Fruit fly (Drosophila melanogaster) whole organism, embryonic: Measurements from ENCODE around the gene fry.

Source experiments
- Awh ChIP-seq: fragments of 200-800 bp; sonication (Bioruptor generic); IDR thresholded peaks from 2 replicates; pipeline ENCODE4, ENCODE4 v1.3.6; 2022; ENCODE audit warnings: missing biosample characterization, missing genetic modification characterization
- CG12219 ChIP-seq: fragments of 200-800 bp; sonication (Bioruptor generic); optimal IDR thresholded peaks from 3 replicates; lab custom pipeline; 2018; ENCODE audit warnings: missing biosample characterization, mild to moderate bottlenecking, missing genetic modification characterization
- CG13287 ChIP-seq: fragments of 200-800 bp; sonication (Bioruptor generic); IDR thresholded peaks from 2 replicates; pipeline ENCODE4 v1.3.6; 2022; ENCODE audit warnings: missing biosample characterization, missing genetic modification characterization; ENCODE audit not compliant: partially characterized antibody
- CG15011 ChIP-seq: fragments of 200-800 bp; sonication (Bioruptor generic); optimal IDR thresholded peaks from 3 replicates; lab custom pipeline; 2018; ENCODE audit warnings: missing biosample characterization, mild to moderate bottlenecking, missing genetic modification characterization
- CG1529 ChIP-seq: fragments of 200-800 bp; sonication (Bioruptor generic); optimal IDR thresholded peaks from 3 replicates; lab custom pipeline; 2018; ENCODE audit warnings: missing biosample characterization, missing genetic modification characterization
- CG16815 ChIP-seq: fragments of 200-800 bp; sonication (Bioruptor generic); optimal IDR thresholded peaks from 3 replicates; lab custom pipeline; 2017; ENCODE audit warnings: missing biosample characterization, mild to moderate bottlenecking, missing genetic modification characterization
- CG17385 ChIP-seq: fragments of 200-800 bp; sonication (Bioruptor generic); optimal IDR thresholded peaks from 3 replicates; lab custom pipeline; 2018; ENCODE audit warnings: missing biosample characterization, mild to moderate bottlenecking, missing genetic modification characterization
- CG18011 ChIP-seq: fragments of 200-800 bp; sonication (Bioruptor generic); optimal IDR thresholded peaks from 2 replicates; lab custom pipeline; 2017; ENCODE audit warnings: missing biosample characterization, missing genetic modification characterization, mild to moderate bottlenecking, moderate library complexity, missing genotype
- CG18764 ChIP-seq: fragments of 200-800 bp; sonication (Bioruptor generic); optimal IDR thresholded peaks from 3 replicates; lab custom pipeline; 2016; ENCODE audit warnings: missing biosample characterization, missing genetic modification characterization
- CG2116 ChIP-seq: fragments of 200-800 bp; sonication (Bioruptor generic); optimal IDR thresholded peaks from 3 replicates; lab custom pipeline; 2018; ENCODE audit warnings: missing biosample characterization, mild to moderate bottlenecking, missing genetic modification characterization
- CG2712 ChIP-seq: fragments of 200-800 bp; optimal IDR thresholded peaks from 3 replicates; lab custom pipeline; 2019; ENCODE audit warnings: missing biosample characterization, mild to moderate bottlenecking, missing genetic modification characterization, moderate library complexity
- CG30020 ChIP-seq: fragments of 200-800 bp; optimal IDR thresholded peaks from 2 replicates; lab custom pipeline; 2019; ENCODE audit warnings: missing biosample characterization, mild to moderate bottlenecking, missing genetic modification characterization, moderate library complexity
- CG3163 ChIP-seq: fragments of 200-800 bp; sonication (Bioruptor generic); optimal IDR thresholded peaks from 3 replicates; lab custom pipeline; 2016; ENCODE audit warnings: missing biosample characterization, missing genetic modification characterization
- CG32767 ChIP-seq: fragments of 200-800 bp; sonication (Bioruptor generic); IDR thresholded peaks from 2 replicates; pipeline ENCODE4 v1.3.6; 2022; ENCODE audit warnings: missing biosample characterization, missing genetic modification characterization
- CG32772 ChIP-seq: fragments of 200-800 bp; sonication (Bioruptor generic); IDR thresholded peaks from 2 replicates; pipeline ENCODE4 v1.3.6; 2022; ENCODE audit warnings: missing biosample characterization, missing genetic modification characterization
- CG4328 ChIP-seq: fragments of 200-800 bp; sonication (Bioruptor generic); optimal IDR thresholded peaks from 3 replicates; lab custom pipeline; 2017; ENCODE audit warnings: missing biosample characterization, missing genetic modification reagents, missing genetic modification characterization
- CG5180 ChIP-seq: fragments of 200-800 bp; sonication (Bioruptor generic); optimal IDR thresholded peaks from 3 replicates; lab custom pipeline; 2017; ENCODE audit warnings: missing biosample characterization, missing genetic modification characterization, mild to moderate bottlenecking, moderate library complexity, missing genetic modification reagents
- CG6683 ChIP-seq: fragments of 200-800 bp; sonication (Bioruptor generic); optimal IDR thresholded peaks from 2 replicates; lab custom pipeline; 2017; ENCODE audit warnings: missing biosample characterization, mild to moderate bottlenecking, missing genetic modification characterization, missing genetic modification reagents
- CG7357 ChIP-seq: fragments of 200-800 bp; sonication (Bioruptor generic); IDR thresholded peaks from 3 replicates; pipeline ENCODE4 v1.3.6; 2022; ENCODE audit warnings: missing biosample characterization, missing genetic modification characterization
- CG8290 ChIP-seq, 3 experiments: fragments of 200-800 bp; sonication (Bioruptor generic); optimal IDR thresholded peaks; 2 replicates each; lab custom pipeline; 2016 to 2019; ENCODE audit warnings: missing biosample characterization in 3 of 3, missing genetic modification characterization in 3 of 3, mild to moderate bottlenecking in 2 of 3, moderate library complexity in 1 of 3
- D19A ChIP-seq: fragments of 200-800 bp; optimal IDR thresholded peaks from 3 replicates; lab custom pipeline; 2019; ENCODE audit warnings: missing biosample characterization, mild to moderate bottlenecking, missing genetic modification characterization, moderate library complexity
- Ets65A ChIP-seq: fragments of 200-800 bp; sonication (Bioruptor generic); peaks from one replicate; lab custom pipeline; 2016; ENCODE audit warnings: missing biosample characterization, missing genetic modification characterization
- Fer2 ChIP-seq: fragments of 200-800 bp; sonication (Bioruptor generic); optimal IDR thresholded peaks from 2 replicates; lab custom pipeline; 2018; ENCODE audit warnings: missing biosample characterization, mild to moderate bottlenecking, missing genetic modification characterization, moderate library complexity
- Hr3 ChIP-seq: fragments of 200-800 bp; sonication (Bioruptor generic); optimal IDR thresholded peaks from 3 replicates; lab custom pipeline; 2016; ENCODE audit warnings: missing biosample characterization, missing genetic modification characterization
- Hsf ChIP-seq: fragments of 200-800 bp; sonication (Bioruptor generic); optimal IDR thresholded peaks from 3 replicates; lab custom pipeline; 2016; ENCODE audit warnings: missing biosample characterization, missing genetic modification characterization
- MESR4 ChIP-seq: fragments of 200-800 bp; sonication (Bioruptor generic); optimal IDR thresholded peaks from 2 replicates; lab custom pipeline; 2018; ENCODE audit warnings: missing biosample characterization, mild to moderate bottlenecking, missing genetic modification characterization, moderate library complexity
- Oaz ChIP-seq: fragments of 200-800 bp; sonication (Bioruptor generic); IDR thresholded peaks from 2 replicates; pipeline ENCODE4 v1.3.6; 2022; ENCODE audit warnings: missing biosample characterization, missing genetic modification characterization
- Scr ChIP-seq: fragments of 200-800 bp; sonication (Bioruptor generic); IDR thresholded peaks from 2 replicates; pipeline ENCODE4 v1.3.6; 2022; ENCODE audit warnings: missing biosample characterization, missing genetic modification characterization; ENCODE audit not compliant: partially characterized antibody
- TFAM ChIP-seq: fragments of 200-800 bp; sonication (Bioruptor generic); optimal IDR thresholded peaks from 2 replicates; lab custom pipeline; 2017; ENCODE audit warnings: missing biosample characterization, missing genetic modification characterization, inconsistent platforms
- ap ChIP-seq: fragments of 200-800 bp; sonication (Bioruptor generic); IDR thresholded peaks from 2 replicates; pipeline ENCODE4 v1.3.6; 2022; ENCODE audit warnings: missing biosample characterization, missing genetic modification characterization
- bcd ChIP-seq: fragments of 200-800 bp; sonication (Bioruptor generic); optimal IDR thresholded peaks from 2 replicates; lab custom pipeline; 2017; ENCODE audit warnings: missing biosample characterization, mild to moderate bottlenecking, missing genetic modification characterization
- caup ChIP-seq: fragments of 200-800 bp; sonication (Bioruptor generic); optimal IDR thresholded peaks from 3 replicates; lab custom pipeline; 2017; ENCODE audit warnings: missing biosample characterization, mild to moderate bottlenecking, missing genetic modification characterization, moderate library complexity; ENCODE audit not compliant: severe bottlenecking
- chm ChIP-seq: fragments of 200-800 bp; sonication (Bioruptor generic); IDR thresholded peaks from 2 replicates; pipeline ENCODE4 v1.3.6; 2022; ENCODE audit warnings: missing biosample characterization, missing genetic modification characterization
- croc ChIP-seq: fragments of 200-800 bp; sonication (Bioruptor generic); conservative IDR thresholded peaks from 3 replicates; pipeline ENCODE4 v1.3.6; 2022; ENCODE audit warnings: missing biosample characterization, missing genetic modification characterization
- da ChIP-seq: fragments of 200-800 bp; sonication (Bioruptor generic); optimal IDR thresholded peaks from 2 replicates; lab custom pipeline; 2016; ENCODE audit warnings: missing biosample characterization, missing genetic modification characterization
- disco-r ChIP-seq: fragments of 200-800 bp; sonication (Bioruptor generic); optimal IDR thresholded peaks from 2 replicates; lab custom pipeline; 2016; ENCODE audit warnings: missing biosample characterization, missing genetic modification characterization
- esg ChIP-seq: fragments of 200-800 bp; sonication (Bioruptor generic); conservative IDR thresholded peaks from 2 replicates; pipeline ENCODE4 v1.3.6; 2022; ENCODE audit warnings: missing biosample characterization, missing genetic modification characterization
- fd102C ChIP-seq: fragments of 200-800 bp; sonication (Bioruptor generic); optimal IDR thresholded peaks from 2 replicates; lab custom pipeline; 2018; ENCODE audit warnings: missing biosample characterization, mild to moderate bottlenecking, missing genetic modification characterization, moderate library complexity
- fru ChIP-seq: fragments of >200 bp; optimal IDR thresholded peaks from 2 replicates; lab custom pipeline; 2017
- hth ChIP-seq: fragments of >200 bp; optimal IDR thresholded peaks from 2 replicates; lab custom pipeline; 2017; ENCODE audit warnings: inconsistent platforms
- jigr1 ChIP-seq: fragments of 200-800 bp; sonication (Bioruptor generic); IDR thresholded peaks from 3 replicates; pipeline ENCODE4 v1.3.6; 2022; ENCODE audit warnings: missing biosample characterization, missing genetic modification characterization
- kni ChIP-seq: fragments of 200-800 bp; sonication (Bioruptor generic); optimal IDR thresholded peaks from 3 replicates; lab custom pipeline; 2017; ENCODE audit warnings: mild to moderate bottlenecking, missing biosample characterization, missing genetic modification reagents, missing genetic modification characterization
- knrl ChIP-seq: fragments of 200-800 bp; sonication (Bioruptor generic); IDR thresholded peaks from 3 replicates; pipeline ENCODE4 v1.3.6; 2022; ENCODE audit warnings: missing biosample characterization, missing genetic modification characterization; ENCODE audit not compliant: partially characterized antibody
- lilli ChIP-seq: fragments of 200-800 bp; sonication (Bioruptor generic); optimal IDR thresholded peaks from 3 replicates; lab custom pipeline; 2016; ENCODE audit warnings: missing biosample characterization, missing genetic modification characterization
- mam ChIP-seq: fragments of 200-800 bp; sonication (Bioruptor generic); optimal IDR thresholded peaks from 3 replicates; lab custom pipeline; 2016; ENCODE audit warnings: missing biosample characterization, missing genetic modification characterization
- onecut ChIP-seq: fragments of 200-800 bp; sonication (Bioruptor generic); IDR thresholded peaks from 2 replicates; pipeline ENCODE4 v1.3.6; 2022; ENCODE audit warnings: missing biosample characterization, missing genetic modification characterization
- sim ChIP-seq: fragments of 200-800 bp; sonication (Bioruptor generic); IDR thresholded peaks from 2 replicates; pipeline ENCODE4 v1.3.6; 2022; ENCODE audit warnings: missing biosample characterization, missing genetic modification characterization
- sr ChIP-seq: fragments of 200-800 bp; sonication (Bioruptor generic); IDR thresholded peaks from 3 replicates; pipeline ENCODE4 v1.3.6; 2022; ENCODE audit warnings: missing biosample characterization, missing genetic modification characterization
- trem ChIP-seq: fragments of 200-800 bp; optimal IDR thresholded peaks from 3 replicates; lab custom pipeline; 2019; ENCODE audit warnings: missing biosample characterization, mild to moderate bottlenecking, missing genetic modification characterization, moderate library complexity
- z ChIP-seq: fragments of 200-800 bp; sonication (Bioruptor generic); IDR thresholded peaks from 3 replicates; pipeline ENCODE4 v1.3.6; 2022; ENCODE audit warnings: missing biosample characterization, missing genetic modification characterization
- zf30C ChIP-seq: fragments of 200-800 bp; sonication (Bioruptor generic); optimal IDR thresholded peaks from 3 replicates; lab custom pipeline; 2018; ENCODE audit warnings: missing biosample characterization, mild to moderate bottlenecking, missing genetic modification characterization

fry gene

DNA sequence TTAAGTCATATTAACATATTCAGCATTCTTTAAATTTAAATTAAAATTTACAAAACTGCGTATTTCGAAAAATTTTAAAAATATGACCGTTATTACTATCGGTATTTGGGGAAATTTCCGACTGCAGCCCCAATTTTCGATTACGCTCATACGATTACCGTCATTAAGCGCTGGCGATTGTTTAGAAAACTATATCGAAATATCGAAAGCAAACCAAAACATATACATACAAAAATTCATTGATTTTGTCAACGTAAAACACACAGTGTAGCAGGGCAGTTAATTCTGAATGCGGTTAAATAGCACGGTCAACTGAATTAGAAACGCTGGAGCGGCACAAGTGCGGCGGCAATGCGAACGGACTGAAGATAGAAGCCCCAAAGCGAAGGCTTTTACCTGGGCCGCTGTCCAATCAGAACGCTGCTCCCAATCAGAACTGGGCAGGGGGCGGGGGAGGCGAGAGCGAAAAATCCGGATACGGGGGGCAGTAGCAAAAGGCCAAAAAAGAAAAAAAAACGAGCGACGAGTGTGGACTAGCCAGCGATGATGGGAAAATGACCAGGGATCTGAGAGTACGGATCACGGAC, 25.4 kb upstream of the fry start, which contains the start of gene CG16711 (continued):
- TF ChIP-seq CG6683 (GFP tag; lab: Kevin White, UChicago) (no peak), CG32767 (peak; percentile 87), knrl (GFP tag; lab: Robert Waterston, UW) (peak; percentile 90), da (no peak), onecut (peak; percentile 95), CG8290 (GFP tag; optimal IDR thresholded peaks at IDR 0.05; lab: Kevin White, UChicago) (no peak), CG8290 (tag; optimal IDR thresholded peaks at IDR 0.05; lab: Kevin White, UChicago) (no peak), CG17385 (no peak), chm (no peak), CG1529 (no peak), CG18011 (GFP tag; lab: Kevin White, UChicago) (no peak), lilli (GFP tag; lab: Kevin White, UChicago) (no peak), fru (no peak), CG16815 (no peak), CG5180 (GFP tag; lab: Kevin White, UChicago) (no peak), jigr1 (GFP tag; lab: Robert Waterston, UW) (no peak), D19A (tag; lab: Kevin White, UChicago) (no peak), Ets65A (GFP tag; lab: Kevin White, UChicago) (no peak), CG12219 (GFP tag; lab: Kevin White, UChicago) (no peak), CG7357 (GFP tag; lab: Robert Waterston, UW) (no peak), kni (no peak), Awh (no peak), Fer2 (tag; lab: Kevin White, UChicago) (no peak), caup (GFP tag; lab: Kevin White, UChicago) (no peak), fd102C (GFP tag; lab: Kevin White, UChicago) (no peak), CG32772 (GFP tag; lab: Robert Waterston, UW) (no peak), CG3163 (GFP tag; lab: Kevin White, UChicago) (no peak), z (GFP tag; lab: Robert Waterston, UW) (no peak), TFAM (no peak), trem (tag; lab: Kevin White, UChicago) (peak; percentile 14), Oaz (no peak), Scr (GFP tag; lab: Robert Waterston, UW) (peak; percentile 92), esg (GFP tag; lab: Robert Waterston, UW) (no peak), mam (no peak), sim (GFP tag; lab: Robert Waterston, UW) (no peak), hth (lab: Kevin White, UChicago) (no peak), CG15011 (no peak), Hsf (GFP tag; lab: Kevin White, UChicago) (no peak), CG4328 (GFP tag; lab: Kevin White, UChicago) (no peak), disco-r (GFP tag; lab: Kevin White, UChicago) (no peak), CG13287 (peak; percentile 97), ap (no peak), CG2116 (GFP tag; lab: Kevin White, UChicago) (peak; percentile 92), CG30020 (tag; lab: Kevin White, UChicago) (no peak), bcd (GFP tag; lab: Kevin White, UChicago) (no peak), zf30C (GFP tag; lab: Kevin White, UChicago) (no peak), CG2712 (tag; lab: Kevin White, UChicago) (peak; percentile 15), Hr3 (GFP tag; lab: Kevin White, UChicago) (no peak), MESR4 (GFP tag; lab: Kevin White, UChicago) (peak; percentile 96), croc (no peak), CG18764 (no peak), sr (GFP tag; lab: Robert Waterston, UW) (no peak)
